Worm (Caenorhabditis elegans) whole organism, dauer: ENCODE data around the gene F22B7.3.

Experiments used
- unc-62 ChIP-seq: sonication (generic microtip); optimal IDR thresholded peaks from 2 replicates; lab custom pipeline; 2017; ENCODE audit warnings: missing biosample characterization, missing genetic modification reagents, missing genetic modification characterization

The F22B7.3 gene

DNA sequence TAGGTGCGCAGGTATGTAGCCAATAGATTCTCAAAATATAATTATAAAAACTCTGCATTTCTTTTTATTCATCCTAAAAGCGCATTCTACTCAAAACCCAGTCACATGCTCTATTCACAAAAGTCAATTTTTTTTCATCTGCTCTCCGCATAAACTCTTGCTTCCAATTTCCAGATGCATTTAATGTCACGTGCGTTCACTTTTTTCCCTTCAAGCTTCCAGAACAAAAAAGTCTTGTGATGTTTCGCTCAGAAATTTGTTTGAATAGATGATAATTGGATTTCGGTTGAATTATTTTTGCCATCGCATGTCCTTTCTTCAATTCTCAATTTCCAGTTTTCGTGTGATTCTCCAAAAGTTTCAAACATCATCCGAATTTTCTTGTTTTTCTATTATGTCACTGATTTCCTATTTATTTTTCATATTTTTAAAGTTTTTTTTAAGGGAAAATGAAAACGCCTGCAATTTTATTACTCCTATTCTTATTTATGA lies 16.3 kb downstream of the F22B7.3 start, which contains the start of gene F22B7.1:
Gene F22B7.1, plus strand, starts transcription at position 442 of the 492 bp plus-strand sequence.
- TF ChIP-seq unc-62 (GFP tag; lab: Kevin White, UChicago): no peak

DNA sequence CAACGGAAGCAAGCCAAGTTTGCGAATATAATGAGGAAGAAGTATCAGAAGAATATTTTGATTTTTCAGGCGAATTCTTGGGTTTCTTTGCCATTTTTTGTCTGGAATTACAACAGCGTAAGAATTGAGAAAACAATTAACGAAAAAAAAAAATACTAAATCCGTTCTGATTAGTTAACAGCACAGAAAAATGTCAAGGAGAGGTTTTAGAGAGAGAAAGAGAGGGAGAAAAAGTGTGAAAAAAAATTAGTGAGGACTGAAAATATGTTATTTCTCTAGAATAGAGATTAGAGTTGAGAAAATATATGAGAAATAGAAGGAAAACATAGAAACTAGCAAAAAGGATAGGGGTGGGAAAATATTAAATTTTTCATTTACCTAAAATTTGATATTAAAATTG lies 18.7 kb downstream of the F22B7.3 start, which contains the start of gene dpy-19:
Gene dpy-19, minus strand, starts transcription at position 101 of the 400 bp plus-strand sequence.
- TF ChIP-seq unc-62 (GFP tag; lab: Kevin White, UChicago): no peak

DNA sequence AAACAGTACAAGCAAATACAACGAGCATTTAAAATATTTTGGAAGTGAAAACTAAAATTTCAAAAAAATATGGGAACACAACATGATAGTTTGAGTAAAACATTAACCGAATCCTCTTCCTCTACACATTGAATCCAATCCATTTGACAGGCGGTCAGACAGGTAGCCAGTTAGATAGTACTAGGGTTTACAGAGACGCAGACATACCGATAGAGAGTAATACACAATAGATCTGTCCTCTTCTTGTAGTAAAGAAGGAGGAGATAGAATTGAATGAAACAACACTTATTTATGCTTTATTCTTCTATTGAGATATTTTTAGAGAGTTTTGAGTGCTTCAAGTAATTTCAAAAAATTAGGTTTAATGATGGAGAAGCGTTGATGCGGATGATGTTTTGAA lies 20.0 kb downstream of the F22B7.3 start:
- no peak for TF ChIP-seq unc-62 (GFP tag; lab: Kevin White, UChicago)

DNA sequence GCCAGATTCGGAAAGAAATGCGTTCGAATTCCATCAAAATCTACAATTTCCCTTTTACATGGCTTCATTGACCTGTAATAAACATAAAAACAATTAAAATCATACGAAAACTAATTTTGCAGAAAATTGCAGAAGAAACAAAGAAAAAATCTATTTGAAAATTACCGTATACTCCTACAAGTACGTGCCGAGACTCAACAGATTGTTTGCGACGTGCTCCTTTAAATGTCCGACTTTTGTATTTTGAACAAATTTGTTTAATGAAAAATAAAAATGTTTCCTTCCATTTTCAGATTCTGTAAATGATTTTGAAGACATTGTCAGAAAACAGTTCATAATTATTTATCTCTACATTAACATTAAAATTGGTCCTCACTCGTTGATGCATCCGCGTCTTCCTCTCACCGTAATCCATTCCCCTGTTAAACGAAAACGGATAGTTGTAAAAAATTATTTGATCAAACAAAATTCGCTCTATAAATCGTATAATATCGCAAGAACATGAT lies 26.3 kb downstream of the F22B7.3 start, which contains the start of gene pgl-2:
Gene pgl-2, minus strand, starts transcription at position 456 of the 506 bp plus-strand sequence.
- no peak for TF ChIP-seq unc-62 (GFP tag; lab: Kevin White, UChicago)

DNA sequence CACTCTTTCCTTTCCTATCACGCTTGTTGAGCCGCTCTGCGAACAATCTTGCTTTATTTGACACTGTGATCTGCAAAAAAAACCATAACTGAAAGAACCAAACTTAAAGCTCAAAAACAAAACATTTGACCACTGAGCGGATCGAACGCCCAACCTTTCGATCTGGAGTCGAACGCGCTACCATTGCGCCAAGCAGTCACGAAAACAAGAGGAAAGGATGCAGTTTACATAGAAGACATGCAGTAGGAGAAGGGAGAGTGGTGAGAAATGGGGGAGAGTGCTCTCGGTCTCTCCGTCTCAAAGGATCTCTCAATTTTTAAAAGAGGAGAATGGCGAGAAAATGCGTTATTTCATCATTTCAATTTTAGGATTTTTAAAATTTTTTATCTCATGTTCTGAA lies 29.7 kb downstream of the F22B7.3 start:
- TF ChIP-seq unc-62 (GFP tag; lab: Kevin White, UChicago): no peak

DNA sequence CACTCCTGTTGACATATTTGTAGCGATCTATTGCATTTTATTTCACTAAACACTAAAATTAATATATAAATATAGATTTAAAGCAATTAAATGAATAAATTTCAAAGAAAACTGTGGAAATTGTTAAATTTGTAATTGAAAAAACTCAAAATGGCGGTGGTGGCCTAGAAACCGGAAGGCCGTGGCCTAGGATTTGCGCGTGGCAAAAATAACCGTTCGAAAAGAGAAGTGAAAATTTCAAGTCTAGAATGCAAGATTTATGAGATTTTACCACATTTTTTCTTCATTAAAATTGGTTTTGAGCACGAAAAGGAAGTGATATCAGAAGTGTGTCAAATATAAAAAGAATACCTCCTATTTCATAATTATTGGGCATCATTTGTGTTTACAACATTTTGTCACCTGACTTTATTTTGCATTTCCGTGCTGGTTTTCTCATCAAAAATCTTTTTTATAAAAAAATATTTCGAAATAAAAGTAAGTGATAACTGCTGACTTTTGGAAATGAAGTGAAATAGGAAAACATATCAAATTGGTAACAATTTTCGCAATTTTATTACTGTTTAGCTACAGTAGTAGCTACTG lies 35.1 kb downstream of the F22B7.3 start, which contains the start of gene fli-1:
Gene fli-1, minus strand, starts transcription at position 58 of the 585 bp plus-strand sequence.
- no peak for TF ChIP-seq unc-62 (GFP tag; lab: Kevin White, UChicago)

DNA sequence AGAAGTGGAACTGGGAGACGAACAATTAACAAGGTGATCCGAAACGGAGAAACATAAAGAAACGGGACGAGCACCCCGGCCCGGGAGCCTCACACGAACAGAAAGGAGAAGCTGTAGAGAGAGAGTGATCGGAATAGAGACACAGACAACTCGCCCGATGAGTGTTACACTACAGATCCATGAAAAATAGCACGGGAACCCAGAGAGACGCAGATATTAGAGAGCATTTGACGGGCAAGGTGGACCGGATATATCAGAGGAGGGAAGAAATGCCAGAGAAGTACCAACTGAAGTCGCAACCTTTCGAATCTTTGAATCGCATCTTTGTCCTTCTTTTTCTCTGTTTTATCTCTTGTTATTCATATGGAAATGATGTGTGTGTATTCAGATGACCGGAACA lies 35.7 kb downstream of the F22B7.3 start, which contains the start of gene anmt-1:
Gene anmt-1, plus strand, starts transcription at position 388 of the 400 bp plus-strand sequence.
- no peak for TF ChIP-seq unc-62 (GFP tag; lab: Kevin White, UChicago)

DNA sequence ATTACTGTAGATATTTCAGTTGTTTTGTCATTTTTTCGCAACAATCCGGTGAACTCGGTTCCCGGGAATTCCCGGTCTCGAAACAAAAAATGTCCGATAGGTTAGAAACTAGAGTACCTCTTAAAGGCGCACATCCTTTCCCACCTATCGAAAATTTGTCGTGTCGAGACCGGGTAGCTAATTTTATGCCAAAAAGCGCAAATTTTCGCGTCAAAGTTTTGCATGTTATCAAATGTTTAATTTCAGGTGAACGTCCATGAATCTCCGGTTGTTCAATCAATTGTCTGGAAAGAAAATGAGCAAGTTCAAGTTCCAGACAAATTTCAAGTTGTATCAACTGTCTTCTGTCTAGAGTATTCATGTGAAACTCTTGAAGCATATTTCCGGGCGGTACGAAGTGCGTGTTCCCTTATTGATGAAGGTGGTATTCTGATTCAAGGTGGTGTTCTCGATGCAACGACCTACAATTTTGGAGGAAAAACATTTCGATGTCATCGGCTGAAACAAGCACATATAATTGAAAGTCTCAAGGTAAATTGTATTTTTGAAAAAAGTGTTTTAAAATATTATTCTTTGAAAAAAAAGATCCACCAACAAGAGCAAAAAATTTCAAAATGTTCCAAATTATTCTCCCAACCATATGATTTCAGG lies 37.0 kb downstream of the F22B7.3 start:
- TF ChIP-seq unc-62 (GFP tag; lab: Kevin White, UChicago): no peak

DNA sequence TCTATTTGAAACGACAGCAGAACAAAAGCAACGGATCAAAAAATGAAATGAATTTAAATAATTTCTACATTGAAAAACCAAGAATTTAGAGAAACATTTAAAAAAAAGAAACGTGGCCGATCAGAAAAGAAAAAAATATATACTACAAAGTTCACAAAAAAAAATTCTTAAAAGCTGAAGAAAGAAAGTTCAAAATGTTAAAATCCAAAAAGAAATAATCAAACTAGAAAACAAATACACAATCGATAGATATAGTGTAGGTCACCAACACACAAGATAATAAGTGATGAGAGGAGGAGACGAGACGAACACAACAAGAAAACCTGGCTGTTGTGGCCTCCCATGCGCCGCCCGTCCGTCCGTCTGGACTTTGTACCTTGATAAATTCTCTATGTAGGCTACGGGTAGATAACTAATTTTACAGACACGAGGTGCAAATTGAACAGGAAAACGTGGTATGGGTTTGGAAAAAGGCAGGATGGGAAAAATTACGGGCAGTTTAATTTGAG lies 39.8 kb downstream of the F22B7.3 start, which contains the start of gene hadb-1:
Gene hadb-1, minus strand, starts transcription at position 51 of the 509 bp plus-strand sequence.
- TF ChIP-seq unc-62 (GFP tag; lab: Kevin White, UChicago): no peak

DNA sequence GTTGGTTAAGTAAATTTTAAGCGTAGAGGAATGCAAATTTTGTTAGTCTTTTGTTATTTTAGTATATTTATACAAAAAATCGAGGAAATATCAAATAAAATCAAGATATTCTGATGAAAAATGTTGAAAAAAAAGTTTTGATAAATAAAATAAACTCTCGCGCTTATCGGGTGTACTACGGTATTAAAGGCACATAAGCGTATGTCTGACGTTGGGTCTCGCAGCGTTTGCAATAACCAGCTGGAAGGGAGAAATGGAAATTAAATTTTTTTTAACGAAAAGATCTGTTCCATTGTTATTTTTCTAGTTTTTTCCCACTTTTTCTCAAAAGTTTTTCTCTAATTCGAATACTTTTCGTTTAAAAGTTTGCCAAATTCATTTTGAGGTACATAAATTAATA lies 40.5 kb downstream of the F22B7.3 start:
- TF ChIP-seq unc-62 (GFP tag; lab: Kevin White, UChicago): no peak

DNA sequence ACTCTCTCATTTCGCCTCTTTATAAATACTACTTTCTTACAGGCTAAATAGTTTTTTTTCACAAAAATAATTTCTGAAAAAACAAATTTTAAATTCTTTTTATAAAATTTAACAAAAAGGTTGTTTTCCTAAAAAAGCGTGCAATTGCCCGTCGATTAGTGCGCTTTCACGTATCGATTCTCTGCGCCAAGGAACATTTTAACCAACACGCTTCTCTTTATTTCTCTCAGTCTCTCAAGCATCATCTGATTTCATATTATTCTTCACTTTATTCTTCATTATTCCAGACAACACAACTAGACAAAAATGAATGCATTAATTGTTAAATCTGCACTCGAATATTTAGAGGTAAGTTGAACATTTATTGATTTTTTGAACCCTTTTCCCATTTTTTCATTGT lies 41.0 kb downstream of the F22B7.3 start, which contains the start of gene B0303.4:
Gene B0303.4, plus strand, starts transcription at position 196 of the 400 bp plus-strand sequence.
- TF ChIP-seq unc-62 (GFP tag; lab: Kevin White, UChicago): no peak

DNA sequence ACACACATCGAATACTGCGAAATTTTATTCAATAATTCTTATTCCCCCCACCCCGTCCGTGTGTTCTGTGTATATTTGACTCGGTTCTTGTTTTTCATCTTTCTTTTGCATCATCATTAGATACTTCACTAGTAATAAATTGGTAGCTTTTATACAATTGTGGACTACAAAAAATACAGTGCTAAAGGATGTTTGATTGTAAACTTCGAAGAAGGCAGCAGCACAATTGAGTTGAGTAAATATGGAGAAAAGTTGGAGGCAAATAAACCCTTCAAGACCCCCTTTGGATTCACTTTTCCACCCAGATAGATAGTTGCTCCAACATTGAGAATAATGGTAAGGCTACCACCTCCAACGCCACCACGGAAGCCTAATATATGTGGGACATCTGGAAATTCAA lies 44.6 kb downstream of the F22B7.3 start, which contains the start of gene B0303.7:
Gene B0303.7, plus strand, starts transcription at position 301 of the 400 bp plus-strand sequence.
- no peak for TF ChIP-seq unc-62 (GFP tag; lab: Kevin White, UChicago)

DNA sequence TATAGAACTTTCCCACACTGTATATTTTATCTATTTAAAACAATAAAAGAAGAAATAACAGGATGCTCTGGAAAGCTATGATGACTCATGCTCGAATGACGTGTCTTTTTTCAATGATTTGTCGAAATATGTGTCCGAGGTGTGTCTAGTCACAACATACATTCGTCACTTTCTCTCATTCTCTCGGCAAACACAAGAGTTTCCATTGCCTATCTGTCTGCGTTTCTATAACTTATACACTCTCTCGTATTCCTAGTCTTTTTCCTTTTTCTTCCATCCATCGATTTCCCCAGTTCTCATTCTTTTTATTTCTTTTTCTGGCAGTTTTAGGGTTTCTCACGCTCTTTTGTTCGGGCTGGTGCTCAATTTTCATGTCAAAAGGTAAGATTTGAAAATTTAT lies 48.0 kb downstream of the F22B7.3 start:
- no peak for TF ChIP-seq unc-62 (GFP tag; lab: Kevin White, UChicago)

DNA sequence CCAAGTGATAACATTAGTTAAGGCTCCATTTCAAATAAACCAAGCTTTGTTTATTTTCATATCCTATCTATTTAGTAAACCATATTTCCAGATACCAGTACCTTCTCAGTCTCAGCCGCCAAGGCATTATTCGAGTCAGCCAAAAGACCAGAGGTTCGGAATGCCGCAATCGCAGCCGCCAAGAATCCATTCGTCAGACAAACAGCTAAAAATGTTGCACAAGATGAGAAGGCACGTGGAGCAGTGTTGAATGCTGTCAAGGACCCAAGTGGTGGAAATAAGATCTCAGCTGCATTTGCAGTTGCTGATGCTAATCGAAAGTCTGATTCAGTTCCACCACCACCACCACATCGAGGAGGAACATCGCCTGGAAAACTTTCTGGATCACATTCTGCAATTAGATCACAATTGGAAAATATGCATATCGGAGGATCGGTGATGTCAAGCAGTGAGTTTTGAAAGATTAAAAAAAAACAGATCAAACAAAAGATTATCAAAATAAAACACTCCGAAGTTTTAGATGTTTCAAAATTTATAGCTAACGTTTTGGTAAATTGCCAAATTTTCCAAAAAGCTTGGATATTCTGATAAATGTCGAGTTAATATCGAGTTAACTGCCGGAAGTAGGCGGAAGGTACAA lies 48.7 kb downstream of the F22B7.3 start:
- no peak for TF ChIP-seq unc-62 (GFP tag; lab: Kevin White, UChicago)
